Worm (Caenorhabditis elegans): ENCODE data around the gene cnp-2.

DNA sequence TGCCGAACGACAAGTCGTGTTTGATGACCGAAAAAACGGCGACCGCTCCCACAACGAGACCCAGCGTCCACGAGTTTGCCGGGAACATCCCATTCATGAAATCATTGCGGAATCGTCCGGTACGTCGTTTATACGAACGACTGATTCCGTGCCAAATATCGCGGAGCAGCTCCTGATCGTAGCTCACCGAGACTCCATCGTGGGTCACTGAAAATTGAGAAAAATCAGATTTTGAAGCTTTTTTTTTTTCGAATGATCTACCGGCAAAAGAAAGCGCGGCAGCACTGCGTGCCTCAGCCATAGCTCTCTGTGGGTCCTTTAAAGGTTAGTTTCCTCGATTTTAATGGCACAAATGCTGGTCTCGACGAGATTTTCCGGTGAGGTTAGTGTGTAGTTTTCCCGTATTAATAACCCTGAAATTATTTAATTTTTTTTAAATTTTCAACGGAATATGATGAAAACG, 35.5 kb downstream of the cnp-2 start, which contains the start of gene cpt-1:
- TF ChIP-seq unc-120 (tag; optimal IDR thresholded peaks at IDR 0.05; ENCODE audit: poor library complexity, severe bottlenecking): no peak
- no peak for TF ChIP-seq mls-2 (tag; optimal IDR thresholded peaks at IDR 0.05)
- no peak for TF ChIP-seq elt-3 (tag; optimal IDR thresholded peaks at IDR 0.05)
- TF ChIP-seq unc-39 (tag; optimal IDR thresholded peaks at IDR 0.05): no peak
- no peak for TF ChIP-seq tbx-8 (GFP tag; optimal IDR thresholded peaks at IDR 0.05)
- TF ChIP-seq mep-1 (tag; optimal IDR thresholded peaks at IDR 0.05): no peak
- no peak for TF ChIP-seq ces-1 (GFP tag; optimal IDR thresholded peaks at IDR 0.05)
- TF ChIP-seq lin-13 (tag; optimal IDR thresholded peaks at IDR 0.05): no peak
- no peak for TF ChIP-seq ztf-11 (tag; optimal IDR thresholded peaks at IDR 0.05)
